Worm (Caenorhabditis elegans) whole organism, midembryonic: Measurements from ENCODE around the gene F46H5.11.

Experiments
- T22C8.4 ChIP-seq: fragments of 200-800 bp; sonication (Bioruptor generic); IDR thresholded peaks from 2 replicates; pipeline ENCODE4 v1.3.6; 2022; ENCODE audit warnings: missing genetic modification characterization, missing compliant biosample characterization
- cog-1 ChIP-seq: sonication (generic microtip); optimal IDR thresholded peaks from 2 replicates; lab custom pipeline; 2016; ENCODE audit warnings: missing genetic modification characterization, missing compliant biosample characterization
- flt-1 ChIP-seq: fragments of 200-800 bp; sonication (Bioruptor generic); IDR thresholded peaks from 2 replicates; pipeline ENCODE4 v1.3.6; 2022; ENCODE audit warnings: missing genetic modification characterization, missing compliant biosample characterization
- klf-2 ChIP-seq: fragments of 200-800 bp; sonication (Bioruptor generic); conservative IDR thresholded peaks from 2 replicates; pipeline ENCODE4 v1.3.6; 2022; ENCODE audit warnings: missing genetic modification reagents, missing genetic modification characterization, missing compliant biosample characterization
- med-1 ChIP-seq: sonication (generic microtip); optimal IDR thresholded peaks from 2 replicates; lab custom pipeline; 2017; ENCODE audit warnings: missing genetic modification characterization, mild to moderate bottlenecking, missing compliant biosample characterization, antibody characterized with exemption, missing genetic modification reagents; ENCODE audit not compliant: insufficient read depth
- ref-1 ChIP-seq: fragments of 200-800 bp; sonication (Bioruptor generic); conservative IDR thresholded peaks from 2 replicates; pipeline ENCODE4 v1.3.6; 2022; ENCODE audit warnings: missing genetic modification reagents, missing genetic modification characterization, missing compliant biosample characterization
- tab-1 ChIP-seq: fragments of 200-800 bp; sonication (Bioruptor generic); IDR thresholded peaks from 2 replicates; pipeline ENCODE4 v1.3.6; 2022; ENCODE audit warnings: missing genetic modification characterization, missing compliant biosample characterization
- ztf-23 ChIP-seq: fragments of 200-800 bp; sonication (Bioruptor generic); IDR thresholded peaks from 2 replicates; pipeline ENCODE4 v1.3.6; 2022; ENCODE audit warnings: missing genetic modification reagents, missing genetic modification characterization, missing compliant biosample characterization
- ztf-29 ChIP-seq: fragments of 200-800 bp; sonication (Bioruptor generic); IDR thresholded peaks from 2 replicates; pipeline ENCODE4 v1.3.6; 2022; ENCODE audit warnings: missing genetic modification reagents, missing genetic modification characterization, missing compliant biosample characterization

Gene F46H5.11

ce11 chrX:7289565-7289964 is 17.7 kb upstream of the F46H5.11 start:
- TF ChIP-seq ztf-29 (GFP tag; lab: Robert Waterston, UW) (no peak), med-1 (GFP tag; lab: Kevin White, UChicago) (no peak), tab-1 (GFP tag; lab: Robert Waterston, UW) (no peak), cog-1 (tag; lab: Kevin White, UChicago) (no peak), flt-1 (GFP tag; lab: Robert Waterston, UW) (no peak), ztf-23 (GFP tag; lab: Robert Waterston, UW) (no peak), ref-1 (GFP tag; lab: Robert Waterston, UW) (no peak), klf-2 (GFP tag; lab: Robert Waterston, UW) (no peak), T22C8.4 (GFP tag; lab: Robert Waterston, UW) (no peak)

- no peak for TF ChIP-seq klf-2 (GFP tag; lab: Robert Waterston, UW)
- TF ChIP-seq ztf-29 (GFP tag; lab: Robert Waterston, UW): no peak
- no peak for TF ChIP-seq tab-1 (GFP tag; lab: Robert Waterston, UW)
- no peak for TF ChIP-seq T22C8.4 (GFP tag; lab: Robert Waterston, UW)
- no peak for TF ChIP-seq cog-1 (tag; lab: Kevin White, UChicago)
- TF ChIP-seq flt-1 (GFP tag; lab: Robert Waterston, UW): no peak
- TF ChIP-seq ref-1 (GFP tag; lab: Robert Waterston, UW): no peak
- no peak for TF ChIP-seq med-1 (GFP tag; lab: Kevin White, UChicago)
Measured at ce11 chrX:7284724-7285184, 12.9 kb upstream of the F46H5.11 start.

ce11 chrX:7283136-7283535 is 11.3 kb upstream of the F46H5.11 start:
- no peak for TF ChIP-seq cog-1 (tag; lab: Kevin White, UChicago)
- no peak for TF ChIP-seq ref-1 (GFP tag; lab: Robert Waterston, UW)
- no peak for TF ChIP-seq T22C8.4 (GFP tag; lab: Robert Waterston, UW)
- no peak for TF ChIP-seq ztf-29 (GFP tag; lab: Robert Waterston, UW)

ce11 chrX:7281347-7281746 is 9.5 kb upstream of the F46H5.11 start:
- TF ChIP-seq ztf-29 (GFP tag; lab: Robert Waterston, UW): no peak
- no peak for TF ChIP-seq cog-1 (tag; lab: Kevin White, UChicago)
- TF ChIP-seq flt-1 (GFP tag; lab: Robert Waterston, UW): no peak
- TF ChIP-seq tab-1 (GFP tag; lab: Robert Waterston, UW): no peak
- no peak for TF ChIP-seq med-1 (GFP tag; lab: Kevin White, UChicago)
- TF ChIP-seq ref-1 (GFP tag; lab: Robert Waterston, UW): no peak
- no peak for TF ChIP-seq T22C8.4 (GFP tag; lab: Robert Waterston, UW)

ce11 chrX:7279671-7280389 is 8.0 kb upstream of the F46H5.11 start, which contains the start of gene unc-10:
Gene unc-10 (minus strand): TSS chrX:7280322.
- no peak for TF ChIP-seq ref-1 (GFP tag; lab: Robert Waterston, UW)
- TF ChIP-seq ztf-29 (GFP tag; lab: Robert Waterston, UW): no peak
- no peak for TF ChIP-seq med-1 (GFP tag; lab: Kevin White, UChicago)

- TF ChIP-seq tab-1 (GFP tag; lab: Robert Waterston, UW): no peak
- TF ChIP-seq ztf-29 (GFP tag; lab: Robert Waterston, UW): no peak
- TF ChIP-seq flt-1 (GFP tag; lab: Robert Waterston, UW): no peak
- TF ChIP-seq ref-1 (GFP tag; lab: Robert Waterston, UW): no peak
- no peak for TF ChIP-seq ztf-23 (GFP tag; lab: Robert Waterston, UW)
- no peak for TF ChIP-seq cog-1 (tag; lab: Kevin White, UChicago)
Measured at ce11 chrX:7278095-7278494, 6.2 kb upstream of the F46H5.11 start.

ce11 chrX:7269379-7269778 is 2.5 kb downstream of the F46H5.11 start, which contains the start of gene grd-7:
Gene grd-7 (minus strand): TSS chrX:7269479.
- TF ChIP-seq med-1 (GFP tag; lab: Kevin White, UChicago) (no peak), ztf-29 (GFP tag; lab: Robert Waterston, UW) (no peak), klf-2 (GFP tag; lab: Robert Waterston, UW) (no peak), ztf-23 (GFP tag; lab: Robert Waterston, UW) (no peak)

- TF ChIP-seq ztf-23 (GFP tag; lab: Robert Waterston, UW) (no peak), ref-1 (GFP tag; lab: Robert Waterston, UW) (no peak), klf-2 (GFP tag; lab: Robert Waterston, UW) (no peak), med-1 (GFP tag; lab: Kevin White, UChicago) (no peak), cog-1 (tag; lab: Kevin White, UChicago) (no peak), tab-1 (GFP tag; lab: Robert Waterston, UW) (no peak), T22C8.4 (GFP tag; lab: Robert Waterston, UW) (no peak), flt-1 (GFP tag; lab: Robert Waterston, UW) (no peak), ztf-29 (GFP tag; lab: Robert Waterston, UW) (no peak)
Measured at ce11 chrX:7268965-7269364, 2.9 kb downstream of the F46H5.11 start.

- TF ChIP-seq T22C8.4 (GFP tag; lab: Robert Waterston, UW) (no peak), flt-1 (GFP tag; lab: Robert Waterston, UW) (no peak)
Measured at ce11 chrX:7265348-7265747, 6.5 kb downstream of the F46H5.11 start, which contains the start of gene F46H5.2. Gene F46H5.2 (plus strand): TSS chrX:7265648.
